Fruit fly (Drosophila melanogaster): Measurements from ENCODE around the gene Setx.

DNA sequence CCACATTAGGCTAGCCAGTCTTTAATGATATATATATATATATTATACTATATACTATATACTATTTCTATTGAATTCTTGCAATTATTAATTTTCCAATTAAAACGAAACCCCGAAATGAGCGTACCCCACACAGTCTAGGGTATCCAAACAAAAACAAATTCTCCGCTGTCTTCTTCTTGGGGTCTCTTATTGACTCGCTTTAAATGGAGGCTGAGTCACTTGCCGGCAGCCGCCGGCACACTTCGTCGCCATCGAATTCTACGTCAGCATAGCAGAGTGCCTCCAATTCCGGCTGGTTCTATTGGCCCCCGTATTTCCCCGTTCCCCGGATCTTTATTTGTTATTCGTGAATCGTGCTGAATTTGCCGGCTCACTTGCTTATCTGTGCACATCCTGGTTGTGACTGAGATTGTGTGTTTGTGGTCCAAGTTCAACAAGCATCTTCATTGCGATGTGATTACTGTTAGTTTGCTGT lies 42.6 kb downstream of the Setx start:
- no peak for TF ChIP-seq gl (tag; optimal IDR thresholded peaks at IDR 0.05)
- no peak for TF ChIP-seq CG13204 (GFP tag; optimal IDR thresholded peaks at IDR 0.05)
- TF ChIP-seq CG14655 (GFP tag; optimal IDR thresholded peaks at IDR 0.05) = no peak
- TF ChIP-seq CG4496 (GFP tag; IDR thresholded peaks at IDR 0.05) = 0 out of 3 replicates have a peak, but pooled peaks have one; percentile 19
- TF ChIP-seq CG15710 (tag; optimal IDR thresholded peaks at IDR 0.05) = no peak
- no peak for TF ChIP-seq CG10348 (GFP tag; IDR thresholded peaks at IDR 0.05)
- TF ChIP-seq fd96Ca (GFP tag; IDR thresholded peaks at IDR 0.05) = no peak
- TF ChIP-seq CG8301 (tag; optimal IDR thresholded peaks at IDR 0.05) = peak; percentile 5
- TF ChIP-seq CG9948 (tag; optimal IDR thresholded peaks at IDR 0.05) = no peak
- TF ChIP-seq rn (GFP tag; IDR thresholded peaks at IDR 0.05) = no peak
- TF ChIP-seq CG17806 (tag; optimal IDR thresholded peaks at IDR 0.05) = no peak
- TF ChIP-seq CG32121 (GFP tag; IDR thresholded peaks at IDR 0.05) = no peak
- TF ChIP-seq CG12605 (GFP tag; IDR thresholded peaks at IDR 0.05) = no peak
- TF ChIP-seq Ets98B (GFP tag; IDR thresholded peaks at IDR 0.05) = no peak
